Worm (Caenorhabditis elegans) whole organism, early embryonic: Measurements from ENCODE around the gene sqv-8.
A peak's percentile ranks its signal among the peaks of the same experiment; 100 is the strongest.

Source experiments
- B0310.2 ChIP-seq: sonication (generic microtip); optimal IDR thresholded peaks from 2 replicates; lab custom pipeline; 2016; ENCODE audit warnings: mild to moderate bottlenecking, missing genetic modification characterization, missing compliant biosample characterization
- F13C5.2 ChIP-seq: sonication (generic microtip); optimal IDR thresholded peaks from 2 replicates; lab custom pipeline; 2017; ENCODE audit warnings: mild to moderate bottlenecking, missing genetic modification characterization, inconsistent platforms, missing compliant biosample characterization
- aly-1 ChIP-seq: sonication (generic microtip); optimal IDR thresholded peaks from 2 replicates; lab custom pipeline; 2016; ENCODE audit warnings: missing genetic modification characterization, missing compliant biosample characterization
- ama-1 ChIP-seq: fragments of 150-350 bp; optimal IDR thresholded peaks from 2 replicates; lab custom pipeline; 2014
- ceh-13 ChIP-seq: fragments of 200-800 bp; sonication (Bioruptor generic); optimal IDR thresholded peaks from 2 replicates; lab custom pipeline; 2018; ENCODE audit warnings: mild to moderate bottlenecking, missing genetic modification characterization, missing compliant biosample characterization
- ceh-36 ChIP-seq: sonication (generic microtip); optimal IDR thresholded peaks from 2 replicates; lab custom pipeline; 2016; ENCODE audit warnings: missing genetic modification characterization, inconsistent platforms, missing compliant biosample characterization
- ets-7 ChIP-seq: sonication (generic microtip); optimal IDR thresholded peaks from 2 replicates; lab custom pipeline; 2016; ENCODE audit warnings: missing genotype, missing genetic modification characterization, missing compliant biosample characterization
- flt-1 ChIP-seq: fragments of 200-800 bp; sonication (Bioruptor generic); IDR thresholded peaks from 2 replicates; pipeline ENCODE4 v1.3.6; 2022; ENCODE audit warnings: missing genetic modification characterization, missing compliant biosample characterization
- hmbx-1 ChIP-seq: sonication (generic microtip); optimal IDR thresholded peaks from 2 replicates; lab custom pipeline; 2016; ENCODE audit warnings: mild to moderate bottlenecking, missing genetic modification characterization, missing compliant biosample characterization
- hmg-4 ChIP-seq: fragments of 200-800 bp; sonication (Bioruptor generic); optimal IDR thresholded peaks from 2 replicates; lab custom pipeline; 2018; ENCODE audit warnings: mild to moderate bottlenecking, missing genetic modification characterization, missing compliant biosample characterization
- hnd-1 ChIP-seq: sonication (generic microtip); optimal IDR thresholded peaks from 2 replicates; lab custom pipeline; 2016; ENCODE audit warnings: missing genetic modification characterization, missing compliant biosample characterization
- pes-1 ChIP-seq: fragments of 200-800 bp; sonication (Bioruptor generic); IDR thresholded peaks from 2 replicates; pipeline ENCODE4 v1.3.6; 2022; ENCODE audit warnings: missing genetic modification reagents, missing genetic modification characterization, missing compliant biosample characterization
- scrt-1 ChIP-seq: fragments of 200-800 bp; sonication (Bioruptor generic); IDR thresholded peaks from 2 replicates; pipeline ENCODE4 v1.3.6; 2022; ENCODE audit warnings: missing genetic modification characterization, missing compliant biosample characterization
- sea-1 ChIP-seq: fragments of 200-800 bp; sonication (Bioruptor generic); conservative IDR thresholded peaks from 2 replicates; pipeline ENCODE4 v1.3.6; 2022; ENCODE audit warnings: missing genetic modification characterization, missing compliant biosample characterization
- tbx-11 ChIP-seq: fragments of 200-800 bp; sonication (Bioruptor generic); IDR thresholded peaks from 2 replicates; pipeline ENCODE4 v1.3.6; 2022; ENCODE audit warnings: missing genetic modification characterization, missing compliant biosample characterization
- tbx-37 ChIP-seq: fragments of 200-800 bp; sonication (Bioruptor generic); conservative IDR thresholded peaks from 2 replicates; pipeline ENCODE4 v1.3.6; 2022; ENCODE audit warnings: missing genetic modification reagents, missing genetic modification characterization, missing compliant biosample characterization
- tra-4 ChIP-seq: sonication (generic microtip); optimal IDR thresholded peaks from 2 replicates; lab custom pipeline; 2017; ENCODE audit warnings: missing genetic modification characterization, missing compliant biosample characterization

The sqv-8 gene

DNA sequence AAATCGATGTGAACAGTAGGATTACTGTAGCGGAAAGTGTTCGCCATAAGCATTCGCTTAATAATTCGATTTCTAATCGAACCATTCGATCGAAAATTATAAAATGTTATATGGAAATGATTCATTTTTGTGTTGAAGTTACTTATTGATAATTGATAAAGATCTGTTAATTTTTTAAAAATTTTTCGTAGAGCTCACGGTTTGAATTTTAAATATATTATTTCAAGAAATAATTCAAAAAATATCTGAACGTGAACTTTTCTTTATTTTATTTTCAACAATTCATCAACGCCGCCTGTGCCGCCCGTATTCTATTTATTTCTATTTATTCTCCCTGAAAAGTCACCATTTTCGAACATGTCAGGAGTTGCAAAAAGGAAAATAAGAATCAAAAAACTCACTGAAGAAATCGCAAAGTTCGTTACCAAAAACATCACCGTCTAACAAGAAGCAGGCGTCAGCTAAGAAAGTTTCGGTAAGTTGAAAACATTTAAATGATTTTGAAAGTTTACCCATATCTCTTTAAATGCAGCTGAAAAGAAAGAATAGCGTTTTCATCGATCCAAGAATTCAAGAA lies 35.3 kb upstream of the sqv-8 start, which contains the start of the genes T15H9.5 and T15H9.4:
Gene T15H9.5, minus strand, starts transcription at position 101 of the 577 bp plus-strand sequence.
Gene T15H9.4, plus strand, starts transcription at position 527 of the 577 bp plus-strand sequence.
- TF ChIP-seq hmg-4, result no peak

DNA sequence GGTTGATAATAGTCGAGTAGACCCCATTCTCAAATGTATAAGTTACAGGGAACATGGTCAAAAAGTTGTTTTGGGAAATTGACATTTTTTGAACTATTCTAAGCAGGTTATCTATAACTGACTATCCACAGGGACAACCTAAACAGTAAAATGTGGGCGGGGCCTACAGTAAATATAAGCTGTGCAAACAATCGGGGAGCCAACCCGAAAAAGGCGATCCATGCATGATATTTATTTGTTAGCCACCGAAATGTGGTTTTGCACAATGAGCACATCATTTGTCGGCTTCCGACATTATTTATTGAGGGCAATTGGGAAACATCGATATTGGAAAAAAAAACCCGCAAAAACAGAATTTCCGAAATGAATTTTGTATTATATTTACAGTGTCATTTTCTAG lies 32.0 kb upstream of the sqv-8 start, which contains the start of gene hlh-6:
Gene hlh-6, minus strand, starts transcription at position 101 of the 400 bp plus-strand sequence.
- TF ChIP-seq ets-7 (no peak), aly-1 (tag; lab: Kevin White, UChicago) (no peak), hnd-1 (no peak), scrt-1 (GFP tag; lab: Robert Waterston, UW) (no peak), flt-1 (no peak), ama-1 (no peak), tra-4 (tag; lab: Kevin White, UChicago) (no peak), B0310.2 (tag; lab: Kevin White, UChicago) (no peak), pes-1 (GFP tag; lab: Robert Waterston, UW) (no peak), tbx-37 (GFP tag; lab: Robert Waterston, UW) (no peak), hmbx-1 (tag; lab: Kevin White, UChicago) (no peak)

ce11 chrII:9617039-9617901 lies 29.5 kb upstream of the sqv-8 start, which contains the start of gene hal-3:
Gene hal-3, minus strand, starts transcription at chrII:9617125.
- TF ChIP-seq flt-1, result no peak
- no peak for TF ChIP-seq tra-4 (tag; lab: Kevin White, UChicago)
- TF ChIP-seq aly-1 (tag; lab: Kevin White, UChicago), result no peak

DNA sequence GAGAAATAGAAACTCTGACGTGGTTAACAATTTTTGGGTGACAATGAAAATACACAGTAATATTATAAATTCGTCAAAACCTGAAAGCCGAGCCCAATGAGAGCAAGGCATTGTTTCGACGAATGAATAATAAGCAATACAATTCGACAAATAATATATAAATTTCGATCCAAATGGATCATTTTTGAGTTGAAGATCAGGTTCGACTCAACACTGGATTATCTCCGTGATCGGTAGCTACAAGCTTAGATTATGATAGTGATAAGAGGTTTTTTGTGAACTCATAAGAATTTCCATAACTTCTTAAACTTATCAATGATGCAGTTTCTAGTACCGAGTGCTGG lies 28.9 kb upstream of the sqv-8 start:
- TF ChIP-seq ama-1, result no peak
- no peak for TF ChIP-seq aly-1 (tag; lab: Kevin White, UChicago)
- TF ChIP-seq pes-1 (GFP tag; lab: Robert Waterston, UW), result no peak
- TF ChIP-seq B0310.2 (tag; lab: Kevin White, UChicago), result no peak
- no peak for TF ChIP-seq scrt-1 (GFP tag; lab: Robert Waterston, UW)
- TF ChIP-seq ceh-13 (GFP tag; lab: Kevin White, UChicago), result no peak
- TF ChIP-seq tra-4 (tag; lab: Kevin White, UChicago), result no peak
- TF ChIP-seq sea-1 (GFP tag; lab: Robert Waterston, UW), result no peak
- no peak for TF ChIP-seq ceh-36 (tag; lab: Kevin White, UChicago)
- TF ChIP-seq tbx-11 (GFP tag; lab: Robert Waterston, UW), result no peak
- no peak for TF ChIP-seq hnd-1
- TF ChIP-seq hmg-4, result no peak
- TF ChIP-seq hmbx-1 (tag; lab: Kevin White, UChicago), result no peak
- no peak for TF ChIP-seq ets-7
- TF ChIP-seq F13C5.2 (tag; lab: Kevin White, UChicago), result no peak
- no peak for TF ChIP-seq tbx-37 (GFP tag; lab: Robert Waterston, UW)
- no peak for TF ChIP-seq flt-1

DNA sequence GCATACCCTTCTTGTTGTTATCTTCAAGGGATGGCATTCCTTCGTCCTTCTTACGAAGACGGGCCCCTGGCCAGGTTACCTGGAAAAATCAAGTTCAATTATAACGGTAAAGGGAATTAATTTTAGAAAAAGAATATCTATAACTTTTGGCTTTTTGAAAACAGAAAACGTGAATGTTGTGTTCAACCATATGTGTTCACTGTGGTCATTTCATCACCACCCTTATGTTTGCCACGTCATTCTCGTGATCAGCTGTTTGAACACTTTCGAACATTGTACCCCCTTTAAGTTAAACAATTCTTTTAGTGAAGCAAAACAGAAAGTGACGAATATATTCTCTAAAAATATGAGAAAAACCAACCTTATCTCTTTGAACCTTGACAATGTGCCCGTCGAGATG lies 28.0 kb upstream of the sqv-8 start:
- TF ChIP-seq ceh-36 (tag; lab: Kevin White, UChicago) (no peak), flt-1 (no peak), aly-1 (tag; lab: Kevin White, UChicago) (no peak), ama-1 (no peak), scrt-1 (GFP tag; lab: Robert Waterston, UW) (no peak), tbx-37 (GFP tag; lab: Robert Waterston, UW) (no peak), hmg-4 (no peak), tbx-11 (GFP tag; lab: Robert Waterston, UW) (no peak), hmbx-1 (tag; lab: Kevin White, UChicago) (no peak), F13C5.2 (tag; lab: Kevin White, UChicago) (no peak), B0310.2 (tag; lab: Kevin White, UChicago) (no peak), pes-1 (GFP tag; lab: Robert Waterston, UW) (no peak)

- no peak for TF ChIP-seq F13C5.2 (tag; lab: Kevin White, UChicago)
- no peak for TF ChIP-seq ama-1
- TF ChIP-seq hmg-4, result no peak
- no peak for TF ChIP-seq tra-4 (tag; lab: Kevin White, UChicago)
- no peak for TF ChIP-seq flt-1
- no peak for TF ChIP-seq hmbx-1 (tag; lab: Kevin White, UChicago)
- no peak for TF ChIP-seq ets-7
- TF ChIP-seq aly-1 (tag; lab: Kevin White, UChicago), result no peak
- no peak for TF ChIP-seq pes-1 (GFP tag; lab: Robert Waterston, UW)
- no peak for TF ChIP-seq ceh-13 (GFP tag; lab: Kevin White, UChicago)
- TF ChIP-seq hnd-1, result no peak
- no peak for TF ChIP-seq tbx-37 (GFP tag; lab: Robert Waterston, UW)
Measured at ce11 chrII:9619402-9619862, 27.3 kb upstream of the sqv-8 start.

ce11 chrII:9619995-9620535 lies 26.7 kb upstream of the sqv-8 start:
- TF ChIP-seq hmg-4 (peak; percentile 11), tbx-11 (GFP tag; lab: Robert Waterston, UW) (no peak)

DNA sequence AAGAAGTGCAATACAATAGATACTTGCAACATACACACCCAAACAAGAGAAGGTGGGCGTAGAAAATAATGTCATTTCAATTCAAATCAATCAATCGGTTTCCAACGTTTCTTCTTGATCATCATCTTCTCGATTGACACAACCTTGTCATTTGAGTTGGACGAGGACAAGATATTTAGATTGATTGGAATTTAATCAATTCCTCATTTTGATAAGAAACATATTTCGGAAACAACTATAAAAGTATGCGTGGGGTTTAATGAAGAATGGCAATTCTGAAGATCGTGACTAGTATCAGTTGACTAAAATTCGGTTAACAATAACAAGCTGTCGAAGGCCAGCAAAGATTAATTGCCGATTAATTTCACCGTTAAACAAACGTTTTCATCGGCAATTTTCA lies 26.2 kb upstream of the sqv-8 start:
- TF ChIP-seq flt-1 (no peak), tra-4 (tag; lab: Kevin White, UChicago) (no peak), ceh-36 (tag; lab: Kevin White, UChicago) (no peak), ama-1 (no peak), aly-1 (tag; lab: Kevin White, UChicago) (no peak), ets-7 (no peak), pes-1 (GFP tag; lab: Robert Waterston, UW) (no peak), ceh-13 (GFP tag; lab: Kevin White, UChicago) (no peak), tbx-37 (GFP tag; lab: Robert Waterston, UW) (no peak), hmbx-1 (tag; lab: Kevin White, UChicago) (no peak), F13C5.2 (tag; lab: Kevin White, UChicago) (no peak), B0310.2 (tag; lab: Kevin White, UChicago) (no peak), scrt-1 (GFP tag; lab: Robert Waterston, UW) (no peak), tbx-11 (GFP tag; lab: Robert Waterston, UW) (no peak), hmg-4 (no peak), sea-1 (GFP tag; lab: Robert Waterston, UW) (no peak), hnd-1 (no peak)
